Fruit fly (Drosophila melanogaster) whole organism, prepupa: Measurements from ENCODE around the gene CG17211.

Experiments used
- CG15336 ChIP-seq: fragments of 200-800 bp; sonication (Bioruptor generic); IDR thresholded peaks from 2 replicates; pipeline ENCODE4 v1.3.6; 2022; ENCODE audit warnings: missing biosample characterization, missing genetic modification characterization
- CG6276 ChIP-seq: fragments of 200-800 bp; sonication (Bioruptor generic); optimal IDR thresholded peaks from 2 replicates; lab custom pipeline; 2017; ENCODE audit warnings: missing biosample characterization, mild to moderate bottlenecking, missing genetic modification characterization

DNA sequence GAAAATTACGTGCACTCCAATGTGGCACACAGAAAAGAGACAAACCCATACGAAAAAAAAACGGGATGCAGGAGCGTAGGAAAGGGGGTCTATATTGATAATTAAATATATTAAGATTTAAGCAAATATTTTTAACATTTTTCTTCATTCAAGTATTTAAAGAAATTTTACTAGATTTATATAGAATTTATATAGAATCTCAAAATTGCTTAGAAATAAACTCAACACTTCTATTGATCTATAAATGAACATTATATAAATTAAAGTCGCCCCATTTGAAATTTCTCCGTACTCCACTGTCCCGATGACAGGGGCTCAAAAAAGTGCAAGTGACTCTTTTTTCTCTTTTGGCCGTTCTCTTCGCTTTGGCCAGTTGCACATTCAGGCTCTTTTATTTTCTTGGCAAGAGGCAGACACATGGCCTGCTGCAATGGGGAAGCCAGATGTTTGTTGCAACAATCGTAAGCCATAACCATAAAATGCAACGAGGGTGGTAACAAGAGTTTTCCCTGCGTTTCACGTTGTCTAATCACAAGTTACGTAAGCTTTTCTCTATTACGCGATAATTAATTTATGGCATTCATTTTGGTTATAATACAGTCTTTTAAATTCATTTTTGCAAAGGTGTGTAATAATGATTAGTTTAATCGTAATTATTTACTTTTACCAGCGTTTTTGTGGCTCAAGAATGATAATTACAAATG is 48.3 kb upstream of the CG17211 start:
- TF ChIP-seq CG15336 (GFP tag; lab: Robert Waterston, UW) (peak; percentile 98), CG6276 (GFP tag; lab: Kevin White, UChicago) (peak; percentile 97)
